Worm (Caenorhabditis elegans) whole organism, dauer: ENCODE results near the gene oig-3.

Source experiments
- unc-62 ChIP-seq: sonication (generic microtip); optimal IDR thresholded peaks from 2 replicates; lab custom pipeline; 2017; ENCODE audit warnings: missing biosample characterization, missing genetic modification reagents, missing genetic modification characterization

oig-3 gene

ce11 chrV:14729343-14729742 is at the start of gene oig-3:
Gene oig-3, plus strand, starts transcription at chrV:14729643.
- no peak for TF ChIP-seq unc-62 (GFP tag; lab: Kevin White, UChicago)

DNA sequence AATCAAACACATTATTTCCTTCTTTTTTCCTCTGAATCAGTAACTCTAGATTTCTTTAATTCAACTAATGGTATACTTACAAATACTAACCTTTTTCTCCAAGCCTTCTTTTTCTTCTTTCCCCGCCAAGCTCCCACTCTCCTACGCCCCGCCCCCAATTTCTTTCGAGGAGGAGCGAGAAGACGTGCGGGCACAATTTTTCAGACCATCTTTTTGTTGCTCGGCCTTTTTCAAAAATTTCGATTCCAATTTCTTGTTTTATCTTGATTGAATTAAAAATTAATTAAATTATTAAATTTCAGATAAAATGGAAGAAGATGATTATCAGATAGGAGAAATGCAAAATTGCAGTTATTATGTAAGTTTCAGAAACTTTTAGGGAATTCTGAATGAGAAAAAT is 49.4 kb upstream of the oig-3 start, which contains the start of gene C47E8.3:
TSS of gene C47E8.3 (plus strand) at position 301 of the 400 bp plus-strand sequence.
- no peak for TF ChIP-seq unc-62 (GFP tag; lab: Kevin White, UChicago)

ce11 chrV:14682870-14683269 is 46.6 kb upstream of the oig-3 start:
- no peak for TF ChIP-seq unc-62 (GFP tag; lab: Kevin White, UChicago)

DNA sequence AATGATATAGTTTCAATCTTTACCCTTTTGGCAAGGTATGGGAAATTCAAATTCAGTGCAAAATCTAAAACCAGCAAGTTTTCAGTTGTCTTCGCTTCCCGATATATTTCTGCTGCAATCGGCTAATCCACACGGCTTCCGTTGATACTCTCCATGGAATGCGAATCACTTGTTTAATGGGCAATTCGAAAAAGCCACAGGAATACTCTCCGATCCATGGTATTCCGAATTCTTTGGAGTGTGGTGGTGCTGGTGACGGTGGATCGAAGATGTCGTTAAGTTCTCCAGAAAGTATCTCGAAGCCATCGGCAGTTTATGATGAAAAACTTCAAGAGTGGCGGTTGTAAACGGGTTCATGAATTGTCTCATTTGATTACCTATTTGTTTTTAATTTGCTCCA is 46.2 kb upstream of the oig-3 start:
- no peak for TF ChIP-seq unc-62 (GFP tag; lab: Kevin White, UChicago)

- no peak for TF ChIP-seq unc-62 (GFP tag; lab: Kevin White, UChicago)
These were observed 45.5 kb upstream of the oig-3 start for ce11 chrV:14683926-14684325.

ce11 chrV:14684359-14685312 is 44.8 kb upstream of the oig-3 start, which contains the start of gene hsp-90:
Gene hsp-90, plus strand, starts transcription at chrV:14684918.
- TF ChIP-seq unc-62 (GFP tag; lab: Kevin White, UChicago) = no peak

- TF ChIP-seq unc-62 (GFP tag; lab: Kevin White, UChicago) = no peak
These were observed 43.9 kb upstream of the oig-3 start, which contains the start of gene C47E8.4 for ce11 chrV:14685435-14686058. Gene C47E8.4, minus strand, starts transcription at chrV:14685485.

ce11 chrV:14686231-14687105 is 43.0 kb upstream of the oig-3 start:
- TF ChIP-seq unc-62 (GFP tag; lab: Kevin White, UChicago) = no peak

ce11 chrV:14687106-14687964 is 42.1 kb upstream of the oig-3 start:
- TF ChIP-seq unc-62 (GFP tag; lab: Kevin White, UChicago) = no peak

DNA sequence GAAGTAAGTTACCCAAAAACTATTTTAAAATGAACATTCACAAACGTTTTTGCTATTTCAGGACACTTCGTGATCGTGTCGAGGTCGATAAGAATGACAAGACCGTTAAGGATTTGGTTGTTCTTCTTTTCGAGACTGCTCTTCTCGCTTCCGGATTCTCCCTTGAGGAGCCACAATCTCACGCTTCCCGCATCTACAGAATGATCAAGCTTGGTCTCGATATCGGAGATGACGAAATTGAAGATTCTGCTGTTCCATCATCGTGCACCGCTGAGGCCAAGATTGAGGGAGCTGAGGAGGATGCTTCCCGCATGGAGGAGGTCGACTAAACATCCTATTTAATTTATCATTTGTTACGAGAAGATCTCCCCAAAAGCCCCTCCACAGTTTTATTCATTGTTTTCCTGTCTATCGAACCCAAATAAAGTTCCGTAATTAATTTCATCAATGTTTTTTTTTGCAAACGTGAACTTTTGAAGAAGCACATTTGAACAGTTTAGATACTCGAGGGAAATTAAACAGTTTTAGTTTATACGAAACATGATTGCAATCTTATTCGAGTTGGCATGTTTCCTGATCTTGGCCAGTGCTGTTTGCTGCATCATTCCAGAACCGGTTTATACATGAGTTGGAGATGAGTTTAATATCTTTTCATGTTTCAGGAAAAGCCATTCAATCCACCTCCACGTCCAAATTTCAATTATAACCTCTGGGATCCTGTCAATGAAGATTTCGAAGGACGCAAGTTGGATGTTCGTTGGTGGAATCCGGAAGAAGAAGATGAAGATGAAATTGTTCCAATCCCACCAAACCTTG is 41.1 kb upstream of the oig-3 start, which contains the start of gene C47E8.11:
TSS of gene C47E8.11 (plus strand) at position 520 of the 816 bp plus-strand sequence.
- TF ChIP-seq unc-62 (GFP tag; lab: Kevin White, UChicago) = no peak

DNA sequence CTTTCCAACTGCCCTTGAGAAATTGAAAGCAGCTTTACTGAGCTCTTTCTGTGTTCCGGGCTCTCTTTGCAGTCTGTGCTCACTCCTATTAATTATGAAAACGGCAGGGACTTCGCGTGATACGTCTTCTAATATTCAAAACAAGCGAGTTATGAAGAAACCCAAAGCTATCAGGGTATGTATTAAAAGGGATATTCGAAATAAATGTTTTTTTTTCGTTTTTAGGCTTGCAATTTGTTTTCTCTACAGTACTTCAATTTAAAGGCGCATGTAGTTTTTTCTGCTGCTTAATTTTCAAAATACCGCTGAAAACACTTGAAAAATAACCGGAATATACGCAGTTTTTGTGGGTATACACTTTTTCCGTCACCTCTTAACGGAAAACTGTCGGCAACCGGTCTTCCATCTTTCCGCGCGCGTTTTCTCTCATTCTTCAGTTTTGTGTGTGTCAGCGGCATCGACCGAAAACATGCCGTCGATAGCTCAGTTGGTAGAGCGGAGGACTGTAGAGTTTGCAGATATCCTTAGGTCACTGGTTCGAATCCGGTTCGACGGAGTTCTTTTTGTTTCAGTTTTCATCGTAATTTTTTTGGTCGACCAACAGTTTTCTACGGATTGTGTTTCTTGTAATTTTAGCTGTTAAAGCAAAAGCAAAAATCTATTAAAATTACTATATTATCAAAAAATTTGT is 40.2 kb upstream of the oig-3 start, which contains the start of gene gasr-8:
TSS of gene gasr-8 (plus strand) at position 51 of the 691 bp plus-strand sequence.
- no peak for TF ChIP-seq unc-62 (GFP tag; lab: Kevin White, UChicago)

DNA sequence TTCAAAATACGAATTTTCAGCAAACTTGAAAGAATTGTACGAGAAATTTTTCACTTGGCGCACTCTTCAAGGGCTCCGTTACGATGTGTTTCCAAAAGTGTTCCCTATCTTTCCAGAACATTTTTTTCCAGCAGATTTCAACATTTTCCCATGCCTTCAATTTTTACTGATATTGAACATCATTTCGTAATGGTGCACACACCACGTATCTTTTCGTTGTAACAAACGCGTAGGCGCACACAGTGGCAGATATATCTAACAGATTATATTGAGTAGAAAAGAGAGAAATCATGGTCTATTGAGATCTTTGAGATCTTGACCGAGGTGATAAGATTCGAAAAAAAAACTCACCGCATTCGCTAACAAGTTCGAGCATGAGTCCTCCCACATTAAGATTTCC is 33.7 kb upstream of the oig-3 start:
- TF ChIP-seq unc-62 (GFP tag; lab: Kevin White, UChicago) = no peak
